Fruit fly (Drosophila melanogaster): Measurements from ENCODE around the gene CG18249.
A peak's percentile ranks its signal among the peaks of the same experiment; 100 is the strongest.

Gene CG18249

dm6 chr3R:8195049-8195448 lies 24.9 kb upstream of the CG18249 start:
- TF ChIP-seq Pif1B (GFP tag; optimal IDR thresholded peaks at IDR 0.05) (no peak), CG10348 (GFP tag; IDR thresholded peaks at IDR 0.05) (no peak), CG12605 (GFP tag; IDR thresholded peaks at IDR 0.05) (no peak), CG15710 (tag; optimal IDR thresholded peaks at IDR 0.05) (no peak)

DNA sequence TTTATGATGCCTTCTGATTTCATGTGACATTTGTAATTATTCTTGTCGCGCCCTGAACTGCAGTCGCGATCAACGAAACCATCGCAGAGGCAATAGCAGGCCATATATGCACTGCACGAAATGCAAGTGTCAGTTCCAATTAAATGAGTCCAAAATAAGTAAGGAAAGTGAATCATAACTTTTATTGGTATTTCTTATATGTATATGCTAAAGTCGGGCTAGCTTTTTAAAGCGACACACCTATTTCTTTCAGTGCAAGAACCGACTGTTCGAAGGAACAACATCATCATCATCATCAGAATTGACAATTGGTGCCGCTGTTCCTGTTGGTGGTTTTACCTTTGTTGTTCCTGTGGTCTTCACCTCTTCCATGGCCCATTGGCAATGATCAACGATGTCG lies 22.8 kb upstream of the CG18249 start:
- TF ChIP-seq Pif1A (GFP tag; optimal IDR thresholded peaks at IDR 0.05) (peak; percentile 13), CG14655 (GFP tag; optimal IDR thresholded peaks at IDR 0.05) (peak; percentile 32), Snoo (tag; optimal IDR thresholded peaks at IDR 0.05) (no peak), CG9948 (tag; optimal IDR thresholded peaks at IDR 0.05) (peak; percentile 30), Ets98B (GFP tag; IDR thresholded peaks at IDR 0.05) (no peak), CG17806 (tag; optimal IDR thresholded peaks at IDR 0.05) (peak; percentile 48), CG8159 (tag; optimal IDR thresholded peaks at IDR 0.05) (peak; percentile 50), CG12605 (GFP tag; IDR thresholded peaks at IDR 0.05) (no peak), CG32121 (GFP tag; IDR thresholded peaks at IDR 0.05) (no peak), CG34367 (tag; optimal IDR thresholded peaks at IDR 0.05) (peak; percentile 38), CG8301 (tag; optimal IDR thresholded peaks at IDR 0.05) (peak; percentile 25), fd96Ca (GFP tag; IDR thresholded peaks at IDR 0.05) (peak; percentile 37; the same call in 1 of the 3 replicates), CG15710 (tag; optimal IDR thresholded peaks at IDR 0.05) (peak; percentile 50)

DNA sequence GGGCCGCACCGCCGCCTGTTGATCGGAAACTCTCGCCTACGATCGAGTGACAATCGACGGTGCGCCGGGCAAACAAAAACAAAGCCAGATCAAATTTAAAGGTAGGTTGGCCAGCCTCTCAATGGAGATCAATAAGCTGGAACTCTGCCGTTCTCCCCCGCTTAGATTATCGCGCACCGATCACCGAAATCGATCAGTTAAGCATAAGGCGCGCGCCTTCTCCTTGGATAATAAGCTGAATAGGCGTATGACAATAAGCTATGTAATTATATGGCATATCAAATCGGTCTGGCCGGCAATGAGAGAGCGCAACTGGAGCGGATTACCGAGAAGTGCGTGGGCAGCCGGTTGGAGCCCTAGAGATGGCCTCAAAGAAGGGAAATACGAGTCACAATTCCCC lies 21.6 kb upstream of the CG18249 start:
- no peak for TF ChIP-seq CG8301 (tag; optimal IDR thresholded peaks at IDR 0.05)
- no peak for TF ChIP-seq Pif1A (GFP tag; optimal IDR thresholded peaks at IDR 0.05)
- no peak for TF ChIP-seq CG10348 (GFP tag; IDR thresholded peaks at IDR 0.05)
- TF ChIP-seq CG9948 (tag; optimal IDR thresholded peaks at IDR 0.05), result no peak
- TF ChIP-seq rn (GFP tag; IDR thresholded peaks at IDR 0.05), result no peak
- TF ChIP-seq fd96Ca (GFP tag; IDR thresholded peaks at IDR 0.05), result no peak
- no peak for TF ChIP-seq CG34367 (tag; optimal IDR thresholded peaks at IDR 0.05)
- no peak for TF ChIP-seq D1 (tag; optimal IDR thresholded peaks at IDR 0.05)
- TF ChIP-seq CG12605 (GFP tag; IDR thresholded peaks at IDR 0.05), result no peak
- no peak for TF ChIP-seq CG8159 (tag; optimal IDR thresholded peaks at IDR 0.05)
- TF ChIP-seq CG15710 (tag; optimal IDR thresholded peaks at IDR 0.05), result no peak
- TF ChIP-seq EcR (GFP tag; optimal IDR thresholded peaks at IDR 0.05), result no peak
- no peak for TF ChIP-seq gl (tag; optimal IDR thresholded peaks at IDR 0.05)
- TF ChIP-seq Pif1B (GFP tag; optimal IDR thresholded peaks at IDR 0.05), result no peak
- no peak for TF ChIP-seq CG17806 (tag; optimal IDR thresholded peaks at IDR 0.05)
- no peak for TF ChIP-seq CG13204 (GFP tag; optimal IDR thresholded peaks at IDR 0.05)

dm6 chr3R:8203367-8203766 lies 16.6 kb upstream of the CG18249 start:
- TF ChIP-seq CG32121 (GFP tag; IDR thresholded peaks at IDR 0.05) (no peak), fd96Ca (GFP tag; IDR thresholded peaks at IDR 0.05) (no peak), Ets98B (GFP tag; IDR thresholded peaks at IDR 0.05) (no peak), rn (GFP tag; IDR thresholded peaks at IDR 0.05) (no peak), CG17806 (tag; optimal IDR thresholded peaks at IDR 0.05) (no peak), CG34367 (tag; optimal IDR thresholded peaks at IDR 0.05) (no peak), Pif1A (GFP tag; optimal IDR thresholded peaks at IDR 0.05) (no peak), gl (tag; optimal IDR thresholded peaks at IDR 0.05) (no peak), CG10348 (GFP tag; IDR thresholded peaks at IDR 0.05) (no peak), D1 (tag; optimal IDR thresholded peaks at IDR 0.05) (no peak), CG9948 (tag; optimal IDR thresholded peaks at IDR 0.05) (no peak), CG4496 (GFP tag; IDR thresholded peaks at IDR 0.05) (no peak), Pif1B (GFP tag; optimal IDR thresholded peaks at IDR 0.05) (no peak), CG8301 (tag; optimal IDR thresholded peaks at IDR 0.05) (no peak), CG14655 (GFP tag; optimal IDR thresholded peaks at IDR 0.05) (no peak), CG8159 (tag; optimal IDR thresholded peaks at IDR 0.05) (no peak), EcR (GFP tag; optimal IDR thresholded peaks at IDR 0.05) (no peak), CG15710 (tag; optimal IDR thresholded peaks at IDR 0.05) (no peak), CG12605 (GFP tag; IDR thresholded peaks at IDR 0.05) (no peak)

- TF ChIP-seq CG13204 (GFP tag; optimal IDR thresholded peaks at IDR 0.05) (no peak), CG14655 (GFP tag; optimal IDR thresholded peaks at IDR 0.05) (no peak), gl (tag; optimal IDR thresholded peaks at IDR 0.05) (no peak), Snoo (tag; optimal IDR thresholded peaks at IDR 0.05) (no peak), Pif1B (GFP tag; optimal IDR thresholded peaks at IDR 0.05) (no peak), CG8301 (tag; optimal IDR thresholded peaks at IDR 0.05) (no peak), CG32121 (GFP tag; IDR thresholded peaks at IDR 0.05) (no peak), Pif1A (GFP tag; optimal IDR thresholded peaks at IDR 0.05) (no peak)
Observed at dm6 chr3R:8204730-8205129, 15.2 kb upstream of the CG18249 start, which contains the start of gene CheA84a. Gene CheA84a, minus strand, starts transcription at chr3R:8204830.

DNA sequence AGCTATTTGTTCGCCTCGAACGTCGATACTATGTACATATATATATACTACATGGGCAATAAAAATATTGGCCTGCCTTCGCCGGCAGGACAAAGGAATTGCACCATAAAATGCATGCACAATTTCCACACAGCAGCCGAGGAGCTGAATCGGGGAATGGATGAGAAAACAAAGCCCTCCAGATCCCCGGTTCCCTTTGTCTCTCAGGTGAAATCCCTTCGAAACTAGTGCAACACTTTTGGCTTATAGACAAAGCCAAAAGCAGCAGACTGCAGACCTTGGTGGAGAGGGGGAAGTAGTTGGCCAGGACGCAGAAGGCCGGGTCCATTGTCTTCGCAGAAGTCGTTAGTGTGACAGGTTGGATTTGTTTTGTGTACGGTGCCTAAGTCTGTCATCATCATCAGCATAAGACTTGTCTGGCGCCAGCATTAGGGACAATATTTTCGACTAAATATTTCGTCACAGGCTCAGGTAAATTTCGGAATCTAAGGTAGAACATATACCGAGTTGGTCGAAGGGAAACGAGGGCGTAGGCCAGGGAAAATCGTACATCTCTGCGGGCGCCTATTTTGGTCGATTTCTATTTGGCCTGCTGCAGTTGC lies 14.6 kb upstream of the CG18249 start:
- no peak for TF ChIP-seq CG9948 (tag; optimal IDR thresholded peaks at IDR 0.05)
- TF ChIP-seq gl (tag; optimal IDR thresholded peaks at IDR 0.05), result no peak
- no peak for TF ChIP-seq fd96Ca (GFP tag; IDR thresholded peaks at IDR 0.05)
- TF ChIP-seq CG10348 (GFP tag; IDR thresholded peaks at IDR 0.05), result no peak
- no peak for TF ChIP-seq CG4496 (GFP tag; IDR thresholded peaks at IDR 0.05)
- TF ChIP-seq D1 (tag; optimal IDR thresholded peaks at IDR 0.05), result no peak
- TF ChIP-seq CG17806 (tag; optimal IDR thresholded peaks at IDR 0.05), result no peak
- TF ChIP-seq Snoo (tag; optimal IDR thresholded peaks at IDR 0.05), result no peak
- TF ChIP-seq CG8159 (tag; optimal IDR thresholded peaks at IDR 0.05), result no peak
- no peak for TF ChIP-seq CG14655 (GFP tag; optimal IDR thresholded peaks at IDR 0.05)
- TF ChIP-seq Ets98B (GFP tag; IDR thresholded peaks at IDR 0.05), result no peak

All from whole organism, pupa.